Fruit fly (Drosophila melanogaster) whole organism, prepupa: Measurements from ENCODE around the gene obst-H.

Experiments
- CG11294 ChIP-seq: fragments of 200-800 bp; sonication (Bioruptor generic); IDR thresholded peaks from 2 replicates; pipeline ENCODE4 v1.3.6; 2022; ENCODE audit warnings: missing biosample characterization, missing genetic modification characterization
- CG11762 ChIP-seq: fragments of 200-800 bp; sonication (Bioruptor generic); optimal IDR thresholded peaks from 3 replicates; lab custom pipeline; 2016; ENCODE audit warnings: missing biosample characterization, missing genetic modification characterization; ENCODE audit not compliant: insufficient read depth
- CG15336 ChIP-seq: fragments of 200-800 bp; sonication (Bioruptor generic); IDR thresholded peaks from 2 replicates; pipeline ENCODE4 v1.3.6; 2022; ENCODE audit warnings: missing biosample characterization, missing genetic modification characterization
- CG16779 ChIP-seq: fragments of 200-800 bp; sonication (Bioruptor generic); optimal IDR thresholded peaks from 3 replicates; lab custom pipeline; 2017; ENCODE audit warnings: missing biosample characterization, mild to moderate bottlenecking, missing genetic modification characterization
- CG31627 ChIP-seq: fragments of 200-800 bp; sonication (Bioruptor generic); optimal IDR thresholded peaks from 3 replicates; lab custom pipeline; 2016; ENCODE audit warnings: missing biosample characterization, missing genetic modification characterization
- CG32006 ChIP-seq: fragments of 200-800 bp; sonication (Bioruptor generic); optimal IDR thresholded peaks from 3 replicates; lab custom pipeline; 2017; ENCODE audit warnings: missing biosample characterization, mild to moderate bottlenecking, missing genetic modification characterization
- CG6276 ChIP-seq: fragments of 200-800 bp; sonication (Bioruptor generic); optimal IDR thresholded peaks from 2 replicates; lab custom pipeline; 2017; ENCODE audit warnings: missing biosample characterization, mild to moderate bottlenecking, missing genetic modification characterization
- CG6792 ChIP-seq: fragments of 200-800 bp; sonication (Bioruptor generic); optimal IDR thresholded peaks from 3 replicates; lab custom pipeline; 2016; ENCODE audit warnings: missing biosample characterization, missing genetic modification characterization
- CG6808 ChIP-seq: fragments of 200-800 bp; sonication (Bioruptor generic); optimal IDR thresholded peaks from 3 replicates; lab custom pipeline; 2017; ENCODE audit warnings: missing biosample characterization, missing genetic modification characterization, mild to moderate bottlenecking, moderate library complexity, missing genetic modification reagents
- CG6854 ChIP-seq: fragments of 200-800 bp; sonication (Bioruptor generic); optimal IDR thresholded peaks from 2 replicates; lab custom pipeline; 2017; ENCODE audit warnings: missing biosample characterization, mild to moderate bottlenecking, missing genetic modification characterization
- CG7368 ChIP-seq: fragments of 200-800 bp; sonication (Bioruptor generic); optimal IDR thresholded peaks from 3 replicates; lab custom pipeline; 2016; ENCODE audit warnings: missing biosample characterization, missing genetic modification characterization
- CG8119 ChIP-seq: fragments of 200-800 bp; sonication (Bioruptor generic); IDR thresholded peaks from 3 replicates; pipeline ENCODE4 v1.3.6; 2022; ENCODE audit warnings: missing biosample characterization, missing genetic modification characterization
- Eip78C ChIP-seq: fragments of 200-800 bp; sonication (Bioruptor generic); peaks from one replicate; lab custom pipeline; 2016; ENCODE audit warnings: missing biosample characterization, missing genetic modification characterization
- Eip93F ChIP-seq: fragments of 200-800 bp; sonication (Bioruptor generic); optimal IDR thresholded peaks from 2 replicates; lab custom pipeline; 2016; ENCODE audit warnings: missing biosample characterization, mild to moderate bottlenecking, missing genetic modification characterization
- Ets21C ChIP-seq: fragments of 200-800 bp; sonication (Bioruptor generic); optimal IDR thresholded peaks from 3 replicates; lab custom pipeline; 2016; ENCODE audit warnings: missing biosample characterization, missing genetic modification characterization
- Ets96B ChIP-seq: fragments of 200-800 bp; optimal IDR thresholded peaks from 2 replicates; lab custom pipeline; 2019; ENCODE audit warnings: missing biosample characterization, mild to moderate bottlenecking, missing genetic modification characterization, moderate library complexity
- Gug ChIP-seq: fragments of 200-800 bp; sonication (Bioruptor generic); IDR thresholded peaks from 2 replicates; pipeline ENCODE4 v1.3.6; 2022; ENCODE audit warnings: missing biosample characterization, missing genetic modification characterization
- Hr38 ChIP-seq: sonication (Bioruptor generic); optimal IDR thresholded peaks from 2 replicates; lab custom pipeline; 2016; ENCODE audit warnings: missing biosample characterization, missing genetic modification characterization
- Lpt ChIP-seq: fragments of 200-800 bp; sonication (Bioruptor generic); optimal IDR thresholded peaks from 3 replicates; lab custom pipeline; 2016; ENCODE audit warnings: missing biosample characterization, missing genetic modification characterization
- Met ChIP-seq: fragments of 200-800 bp; sonication (Bioruptor generic); optimal IDR thresholded peaks from 3 replicates; lab custom pipeline; 2016; ENCODE audit warnings: missing biosample characterization, missing genetic modification characterization
- OdsH ChIP-seq: fragments of 200-800 bp; sonication (Bioruptor generic); optimal IDR thresholded peaks from 3 replicates; lab custom pipeline; 2016; ENCODE audit warnings: missing biosample characterization, missing genetic modification characterization
- Sox14 ChIP-seq: fragments of 200-800 bp; sonication (Bioruptor generic); optimal IDR thresholded peaks from 3 replicates; lab custom pipeline; 2016; ENCODE audit warnings: missing biosample characterization, missing genetic modification characterization
- Sox15 ChIP-seq: fragments of 200-800 bp; sonication (Bioruptor generic); optimal IDR thresholded peaks from 3 replicates; lab custom pipeline; 2016; ENCODE audit warnings: missing biosample characterization, missing genetic modification characterization
- achi ChIP-seq: fragments of 200-800 bp; sonication (Bioruptor generic); optimal IDR thresholded peaks from 3 replicates; lab custom pipeline; 2016; ENCODE audit warnings: missing biosample characterization, missing genetic modification characterization
- dac ChIP-seq: fragments of 200-800 bp; sonication (Bioruptor generic); optimal IDR thresholded peaks from 2 replicates; lab custom pipeline; 2017; ENCODE audit warnings: missing biosample characterization, mild to moderate bottlenecking, missing genetic modification characterization
- esn ChIP-seq: fragments of 200-800 bp; sonication (Bioruptor generic); optimal IDR thresholded peaks from 2 replicates; lab custom pipeline; 2016; ENCODE audit warnings: missing biosample characterization, mild to moderate bottlenecking, missing genetic modification characterization, moderate library complexity
- fd59A ChIP-seq: fragments of 200-800 bp; sonication (Bioruptor generic); optimal IDR thresholded peaks from 2 replicates; lab custom pipeline; 2017; ENCODE audit warnings: missing biosample characterization, mild to moderate bottlenecking, missing genetic modification characterization, missing genetic modification reagents
- fkh ChIP-seq: fragments of 200-800 bp; sonication (Bioruptor generic); optimal IDR thresholded peaks from 3 replicates; lab custom pipeline; 2017; ENCODE audit warnings: missing biosample characterization, mild to moderate bottlenecking, missing genetic modification characterization, moderate library complexity
- pdm3 ChIP-seq: fragments of 200-800 bp; sonication (Bioruptor generic); optimal IDR thresholded peaks from 3 replicates; lab custom pipeline; 2016; ENCODE audit warnings: missing biosample characterization, missing genetic modification characterization
- ss ChIP-seq, 2 experiments: fragments of 200-800 bp; sonication (Bioruptor generic); optimal IDR thresholded peaks; 2 replicates in 1 of 2; 3 replicates in 1 of 2; lab custom pipeline; 2017 to 2018; ENCODE audit warnings: mild to moderate bottlenecking in 2 of 2, missing biosample characterization in 2 of 2, missing genetic modification characterization in 2 of 2, moderate library complexity in 1 of 2
- vri ChIP-seq: fragments of 200-800 bp; sonication (Bioruptor generic); optimal IDR thresholded peaks from 3 replicates; lab custom pipeline; 2016; ENCODE audit warnings: missing biosample characterization, mild to moderate bottlenecking, missing genetic modification characterization

The obst-H gene

dm6 chr3L:15516440-15516839 lies 12.6 kb downstream of the obst-H start:
- TF ChIP-seq CG15336 (GFP tag; lab: Robert Waterston, UW) (no peak), Sox14 (GFP tag; lab: Kevin White, UChicago) (no peak), Lpt (GFP tag; lab: Kevin White, UChicago) (no peak), Gug (GFP tag; lab: Robert Waterston, UW) (no peak), pdm3 (GFP tag; lab: Kevin White, UChicago) (no peak), Eip93F (no peak), Sox15 (no peak), dac (GFP tag; lab: Kevin White, UChicago) (no peak), Met (GFP tag; lab: Kevin White, UChicago) (no peak), Hr38 (GFP tag; lab: Kevin White, UChicago) (no peak), Ets96B (tag; lab: Kevin White, UChicago) (no peak), Ets21C (GFP tag; lab: Kevin White, UChicago) (no peak)

dm6 chr3L:15514814-15515495 lies 14.1 kb downstream of the obst-H start:
- TF ChIP-seq CG15336 (GFP tag; lab: Robert Waterston, UW) (peak; percentile 22; the same call in 1 of the 2 replicates), Lpt (GFP tag; lab: Kevin White, UChicago) (peak; percentile 17), Eip78C (peak; percentile 11), CG31627 (GFP tag; lab: Kevin White, UChicago) (no peak), CG6808 (no peak), CG32006 (no peak)

- TF ChIP-seq CG6854 (GFP tag; lab: Kevin White, UChicago) (peak; percentile 44), CG7368 (GFP tag; lab: Kevin White, UChicago) (no peak), OdsH (GFP tag; lab: Kevin White, UChicago) (no peak), dac (GFP tag; lab: Kevin White, UChicago) (no peak), fkh (GFP tag; lab: Kevin White, UChicago) (peak; percentile 57), vri (GFP tag; lab: Kevin White, UChicago) (peak; percentile 66), Eip78C (peak; percentile 65), pdm3 (GFP tag; lab: Kevin White, UChicago) (no peak), CG15336 (GFP tag; lab: Robert Waterston, UW) (peak; percentile 48; the same call in 1 of the 2 replicates), CG8119 (GFP tag; lab: Robert Waterston, UW) (peak; percentile 29; the same call in 1 of the 3 replicates), CG31627 (GFP tag; lab: Kevin White, UChicago) (no peak), Sox14 (GFP tag; lab: Kevin White, UChicago) (peak; percentile 49), fd59A (no peak), Lpt (GFP tag; lab: Kevin White, UChicago) (peak; percentile 38), CG6792 (no peak), CG6808 (no peak)
These were observed 14.6 kb downstream of the obst-H start for dm6 chr3L:15514405-15514804.

dm6 chr3L:15513726-15514125 lies 15.3 kb downstream of the obst-H start:
- TF ChIP-seq esn (GFP tag; lab: Kevin White, UChicago) (no peak), CG6276 (GFP tag; lab: Kevin White, UChicago) (no peak), ss (GFP tag; optimal IDR thresholded peaks at IDR 0.05; lab: Kevin White, UChicago) (no peak)

- TF ChIP-seq ss (GFP tag; optimal IDR thresholded peaks at IDR 0.05; lab: Kevin White, UChicago) (no peak), CG11294 (GFP tag; lab: Robert Waterston, UW) (no peak), dac (GFP tag; lab: Kevin White, UChicago) (no peak), fkh (GFP tag; lab: Kevin White, UChicago) (no peak), CG32006 (no peak), CG6854 (GFP tag; lab: Kevin White, UChicago) (no peak), achi (GFP tag; lab: Kevin White, UChicago) (no peak), CG16779 (no peak), CG11762 (GFP tag; lab: Kevin White, UChicago) (no peak)
- TF ChIP-seq, all 60 proteins: peak for 0
These were observed 15.8 kb downstream of the obst-H start for dm6 chr3L:15513264-15513663.
